Worm (Caenorhabditis elegans) whole organism, L1 larva: Measurements from ENCODE around the gene F35F10.6.

Experiments used
- C16A3.4 ChIP-seq: fragments of 150-350 bp; optimal IDR thresholded peaks from 2 replicates; lab custom pipeline; 2014; ENCODE audit warnings: missing biosample characterization, missing genetic modification characterization
- aha-1 ChIP-seq: fragments of 150-350 bp; optimal IDR thresholded peaks from 2 replicates; lab custom pipeline; 2014; ENCODE audit warnings: missing biosample characterization, missing genetic modification characterization
- alr-1 ChIP-seq: fragments of 200-800 bp; sonication (Bioruptor generic); optimal IDR thresholded peaks from 2 replicates; lab custom pipeline; 2018; ENCODE audit warnings: borderline replicate concordance, mild to moderate bottlenecking, missing genetic modification characterization, missing compliant biosample characterization
- aly-2 ChIP-seq: fragments of 150-350 bp; optimal IDR thresholded peaks from 2 replicates; lab custom pipeline; 2014; ENCODE audit warnings: missing biosample characterization, missing genetic modification characterization
- blmp-1 ChIP-seq: fragments of 150-350 bp; optimal IDR thresholded peaks from 2 replicates; lab custom pipeline; 2014; ENCODE audit warnings: missing biosample characterization, missing genetic modification characterization
- ceh-63 ChIP-seq: fragments of 200-800 bp; sonication (Bioruptor generic); optimal IDR thresholded peaks from 2 replicates; lab custom pipeline; 2018; ENCODE audit warnings: mild to moderate bottlenecking, missing genetic modification characterization, missing compliant biosample characterization
- ceh-8 ChIP-seq: fragments of 200-800 bp; sonication (Bioruptor generic); optimal IDR thresholded peaks from 2 replicates; lab custom pipeline; 2018; ENCODE audit warnings: mild to moderate bottlenecking, missing genetic modification characterization, moderate library complexity, missing compliant biosample characterization
- dsc-1 ChIP-seq: sonication (generic microtip); optimal IDR thresholded peaks from 2 replicates; lab custom pipeline; 2016; ENCODE audit warnings: mild to moderate bottlenecking, missing genetic modification characterization, missing compliant biosample characterization
- efl-1 ChIP-seq, 4 experiments: fragments of 150-350 bp; optimal IDR thresholded peaks in 3 of 4; peaks in 1 of 4; 1 replicate in 1 of 4; 2 replicates in 3 of 4; lab custom pipeline; 2014; ENCODE audit warnings: missing biosample characterization in 2 of 4, missing genetic modification characterization in 2 of 4, missing genetic modification reagents in 2 of 4
- efl-3 ChIP-seq: fragments of 200-800 bp; sonication (Bioruptor generic); optimal IDR thresholded peaks from 2 replicates; lab custom pipeline; 2018; ENCODE audit warnings: mild to moderate bottlenecking, missing genetic modification characterization, missing compliant biosample characterization
- egl-13 ChIP-seq: sonication (generic microtip); optimal IDR thresholded peaks from 2 replicates; lab custom pipeline; 2016; ENCODE audit warnings: missing genotype, missing genetic modification reagents, missing genetic modification characterization, missing compliant biosample characterization
- egl-27 ChIP-seq, 2 experiments: fragments of 150-350 bp in 1 of 2; sonication (generic microtip); optimal IDR thresholded peaks; 3 replicates each; lab custom pipeline; 2017 to 2018; ENCODE audit warnings: missing biosample characterization in 2 of 2, missing genetic modification characterization in 2 of 2, missing genetic modification reagents in 2 of 2
- elt-2 ChIP-seq: sonication (generic microtip); optimal IDR thresholded peaks from 2 replicates; lab custom pipeline; 2016; ENCODE audit warnings: missing genetic modification characterization, mild to moderate bottlenecking, inconsistent platforms, missing compliant biosample characterization, missing genetic modification reagents
- elt-3 ChIP-seq, 6 experiments: fragments of 150-350 bp in 1 of 6; sonication (generic microtip); optimal IDR thresholded peaks; 2 replicates each; lab custom pipeline; 2017 to 2018; ENCODE audit warnings: missing biosample characterization in 6 of 6, missing genetic modification characterization in 6 of 6, inconsistent platforms in 1 of 6
- ets-5 ChIP-seq: fragments of 200-800 bp; sonication (Bioruptor generic); IDR thresholded peaks from 2 replicates; pipeline ENCODE4 v1.3.6; 2022; ENCODE audit warnings: missing genetic modification characterization, missing compliant biosample characterization
- fkh-10 ChIP-seq: sonication (generic microtip); optimal IDR thresholded peaks from 2 replicates; lab custom pipeline; 2017; ENCODE audit warnings: missing biosample characterization, missing genetic modification reagents, missing genetic modification characterization
- fkh-8 ChIP-seq: sonication (generic microtip); optimal IDR thresholded peaks from 2 replicates; lab custom pipeline; 2016; ENCODE audit warnings: mild to moderate bottlenecking, missing genetic modification characterization, missing compliant biosample characterization
- hpl-2 ChIP-seq: fragments of 150-350 bp; optimal IDR thresholded peaks from 2 replicates; lab custom pipeline; 2014; ENCODE audit warnings: missing biosample characterization, missing genetic modification reagents, missing genetic modification characterization
- isw-1 ChIP-seq: fragments of 200-800 bp; sonication (Bioruptor generic); IDR thresholded peaks from 2 replicates; pipeline ENCODE4 v1.3.6; 2022; ENCODE audit warnings: missing genetic modification characterization, missing compliant biosample characterization
- lin-14 ChIP-seq: fragments of 200-800 bp; sonication (Bioruptor generic); optimal IDR thresholded peaks from 2 replicates; lab custom pipeline; 2018; ENCODE audit warnings: mild to moderate bottlenecking, missing genetic modification characterization, moderate library complexity, missing compliant biosample characterization
- lin-15B ChIP-seq: fragments of 150-350 bp; sonication (generic microtip); optimal IDR thresholded peaks from 3 replicates; lab custom pipeline; 2014; ENCODE audit warnings: missing biosample characterization, missing genetic modification characterization
- lin-39 ChIP-seq: fragments of 150-350 bp; optimal IDR thresholded peaks from 2 replicates; lab custom pipeline; 2014; ENCODE audit warnings: missing biosample characterization, missing genetic modification reagents, missing genetic modification characterization
- lir-3 ChIP-seq: sonication (generic microtip); optimal IDR thresholded peaks from 2 replicates; lab custom pipeline; 2016; ENCODE audit warnings: mild to moderate bottlenecking, missing genetic modification characterization, moderate library complexity, missing compliant biosample characterization; ENCODE audit not compliant: poor library complexity
- mab-9 ChIP-seq: fragments of 200-800 bp; sonication (Bioruptor generic); IDR thresholded peaks from 2 replicates; pipeline ENCODE4 v1.3.6; 2022; ENCODE audit warnings: missing genetic modification reagents, missing genetic modification characterization, missing compliant biosample characterization
- mdl-1 ChIP-seq, 2 experiments: fragments of 150-350 bp; optimal IDR thresholded peaks; 2 replicates each; lab custom pipeline; 2014 to 2017; ENCODE audit warnings: missing biosample characterization in 2 of 2, missing genetic modification characterization in 2 of 2, inconsistent platforms in 1 of 2
- mep-1 ChIP-seq: fragments of 150-350 bp; optimal IDR thresholded peaks from 2 replicates; lab custom pipeline; 2014; ENCODE audit warnings: missing biosample characterization, missing genetic modification characterization
- nhr-11 ChIP-seq: fragments of 150-350 bp; optimal IDR thresholded peaks from 2 replicates; lab custom pipeline; 2014; ENCODE audit warnings: missing biosample characterization, missing genetic modification characterization
- nhr-12 ChIP-seq: sonication (generic microtip); optimal IDR thresholded peaks from 2 replicates; lab custom pipeline; 2017; ENCODE audit warnings: missing biosample characterization, missing genetic modification characterization
- nhr-237 ChIP-seq: fragments of 150-350 bp; optimal IDR thresholded peaks from 2 replicates; lab custom pipeline; 2014; ENCODE audit warnings: missing biosample characterization, missing genetic modification characterization
- nhr-84 ChIP-seq: sonication (generic microtip); optimal IDR thresholded peaks from 2 replicates; lab custom pipeline; 2017; ENCODE audit warnings: missing biosample characterization, missing genetic modification characterization
- nhr-85 ChIP-seq: sonication (generic microtip); peaks from one replicate; lab custom pipeline; 2016; ENCODE audit warnings: missing genetic modification characterization, inconsistent platforms, missing compliant biosample characterization
- nhr-90 ChIP-seq: sonication (generic microtip); optimal IDR thresholded peaks from 2 replicates; lab custom pipeline; 2016; ENCODE audit warnings: mild to moderate bottlenecking, missing genetic modification characterization, missing compliant biosample characterization; ENCODE audit not compliant: poor library complexity
- pag-3 ChIP-seq: sonication (generic microtip); optimal IDR thresholded peaks from 2 replicates; lab custom pipeline; 2017; ENCODE audit warnings: missing genetic modification characterization, mild to moderate bottlenecking, missing compliant biosample characterization, antibody characterized with exemption, borderline replicate concordance; ENCODE audit not compliant: insufficient read depth
- pqm-1 ChIP-seq: sonication (generic microtip); optimal IDR thresholded peaks from 3 replicates; lab custom pipeline; 2017; ENCODE audit warnings: missing biosample characterization, missing genetic modification characterization
- snpc-4 ChIP-seq: fragments of 150-350 bp; optimal IDR thresholded peaks from 2 replicates; lab custom pipeline; 2014; ENCODE audit warnings: missing biosample characterization, missing genetic modification characterization
- snu-23 ChIP-seq: sonication (generic microtip); optimal IDR thresholded peaks from 2 replicates; lab custom pipeline; 2016; ENCODE audit warnings: missing genetic modification characterization, missing compliant biosample characterization
- sptf-1 ChIP-seq: fragments of 150-350 bp; optimal IDR thresholded peaks from 2 replicates; lab custom pipeline; 2014; ENCODE audit warnings: missing biosample characterization, missing genetic modification characterization
- sup-37 ChIP-seq: fragments of 200-800 bp; sonication (Bioruptor generic); optimal IDR thresholded peaks from 2 replicates; lab custom pipeline; 2018; ENCODE audit warnings: mild to moderate bottlenecking, missing genetic modification characterization, missing compliant biosample characterization
- tbx-2 ChIP-seq: sonication (generic microtip); optimal IDR thresholded peaks from 2 replicates; lab custom pipeline; 2016; ENCODE audit warnings: missing genetic modification characterization, missing compliant biosample characterization
- unc-130 ChIP-seq: fragments of 150-350 bp; optimal IDR thresholded peaks from 2 replicates; lab custom pipeline; 2017; ENCODE audit warnings: missing biosample characterization, missing genetic modification characterization, inconsistent platforms
- unc-62 ChIP-seq: fragments of 150-350 bp; optimal IDR thresholded peaks from 2 replicates; lab custom pipeline; 2014; ENCODE audit warnings: missing biosample characterization, missing genetic modification reagents, missing genetic modification characterization
- unc-86 ChIP-seq: sonication (generic microtip); optimal IDR thresholded peaks from 2 replicates; lab custom pipeline; 2016; ENCODE audit warnings: missing genetic modification characterization, missing compliant biosample characterization
- zag-1 ChIP-seq: fragments of 150-350 bp; optimal IDR thresholded peaks from 2 replicates; lab custom pipeline; 2014; ENCODE audit warnings: missing biosample characterization, missing genetic modification characterization
- ztf-4 ChIP-seq: fragments of 150-350 bp; optimal IDR thresholded peaks from 2 replicates; lab custom pipeline; 2014; ENCODE audit warnings: missing biosample characterization, missing genetic modification characterization

Gene F35F10.6

ce11 chrV:3312067-3312666, 23.0 kb upstream of the F35F10.6 start, which contains the start of gene arrd-18 (continued):
- no peak for TF ChIP-seq dsc-1
- TF ChIP-seq isw-1 (GFP tag; lab: Robert Waterston, UW): no peak
- no peak for TF ChIP-seq blmp-1 (tag; lab: Kevin White, UChicago)
- no peak for TF ChIP-seq elt-3 (tag; optimal IDR thresholded peaks at IDR 0.05; lab: Kevin White, UChicago)
- TF ChIP-seq lir-3 (tag; lab: Kevin White, UChicago): no peak
- TF ChIP-seq ztf-4: no peak
- TF ChIP-seq egl-13 (tag; lab: Kevin White, UChicago): no peak
- TF ChIP-seq ets-5: no peak
- TF ChIP-seq snu-23 (GFP tag; lab: Kevin White, UChicago): peak; percentile 51
- no peak for TF ChIP-seq alr-1 (tag; lab: Kevin White, UChicago)
- TF ChIP-seq nhr-84 (tag; lab: Kevin White, UChicago): no peak
- TF ChIP-seq fkh-10 (GFP tag; lab: Kevin White, UChicago): no peak
- TF ChIP-seq tbx-2: peak; percentile 10
- TF ChIP-seq unc-130 (tag; lab: Kevin White, UChicago): no peak
- no peak for TF ChIP-seq efl-3
- peak in 1 of 2 experiments; percentile 19 for TF ChIP-seq efl-1 (optimal IDR thresholded peaks at IDR 0.05; lab: Kevin White, UChicago)
- TF ChIP-seq efl-1 (GFP tag; optimal IDR thresholded peaks at IDR 0.05 in 1 of 2; lab: Kevin White, UChicago): peak in 1 of 2 experiments; percentile 67
- TF ChIP-seq aly-2 (tag; lab: Kevin White, UChicago): no peak
- no peak for TF ChIP-seq mab-9 (GFP tag; lab: Robert Waterston, UW)
- no peak for TF ChIP-seq aha-1 (tag; lab: Kevin White, UChicago)
- no peak for TF ChIP-seq elt-2
- TF ChIP-seq pqm-1 (tag; lab: Kevin White, UChicago): no peak
- no peak for TF ChIP-seq ceh-63 (GFP tag; lab: Kevin White, UChicago)
- no peak for TF ChIP-seq lin-39 (tag; lab: Kevin White, UChicago)
- TF ChIP-seq nhr-11 (tag; lab: Kevin White, UChicago): no peak
- TF ChIP-seq, all 84 proteins: peak for 15

DNA sequence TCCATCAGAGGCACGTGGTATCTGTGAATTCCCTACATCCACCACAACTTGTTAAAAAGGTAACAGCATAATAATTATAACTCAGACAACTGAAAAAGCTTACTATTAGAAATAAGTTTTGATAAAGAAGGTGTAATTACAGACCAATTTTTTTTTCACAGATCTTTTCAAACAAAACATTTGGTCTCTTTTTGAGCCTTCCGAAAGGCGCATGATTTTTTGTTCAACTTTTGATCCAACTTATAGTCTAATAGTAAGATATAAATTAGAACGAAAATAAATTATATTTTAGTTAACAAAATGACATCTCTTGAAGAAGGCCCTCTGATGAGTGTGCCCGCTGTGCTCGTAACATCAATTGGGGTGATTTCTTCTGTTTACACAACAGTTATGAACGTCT, 19.0 kb upstream of the F35F10.6 start, which contains the start of gene srbc-3:
srbc-3 (plus strand) TSS at position 301 of the 400 bp plus-strand sequence.
- no peak for TF ChIP-seq isw-1 (GFP tag; lab: Robert Waterston, UW)
- no peak for TF ChIP-seq snpc-4 (tag; lab: Kevin White, UChicago)
- TF ChIP-seq elt-2: no peak
- TF ChIP-seq sup-37 (GFP tag; lab: Kevin White, UChicago): no peak
- TF ChIP-seq aha-1 (tag; lab: Kevin White, UChicago): no peak
- TF ChIP-seq ceh-63 (GFP tag; lab: Kevin White, UChicago): no peak
- peak; percentile 2 for TF ChIP-seq nhr-85 (tag; lab: Kevin White, UChicago)
- no peak for TF ChIP-seq nhr-90 (tag; lab: Kevin White, UChicago)

DNA sequence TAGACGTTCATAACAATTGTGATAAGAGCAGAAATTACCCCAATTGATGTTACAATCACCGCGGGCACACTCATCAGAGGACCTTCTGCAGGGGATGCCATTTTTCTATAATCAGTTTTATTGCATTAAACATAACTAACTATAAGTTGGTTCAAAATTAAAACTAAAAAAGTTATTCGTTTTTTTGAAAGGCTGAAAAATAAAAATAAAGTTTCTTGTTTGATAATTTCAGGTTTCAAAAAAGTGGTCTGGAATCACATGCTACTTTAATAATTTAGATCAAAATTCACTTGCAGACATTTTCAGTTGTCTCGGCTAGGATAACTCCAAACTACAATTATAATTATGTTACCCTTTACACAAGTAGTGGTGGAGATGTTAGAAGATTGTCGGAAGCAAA, 12.7 kb upstream of the F35F10.6 start, which contains the start of gene srbc-1:
srbc-1 (minus strand) TSS at position 101 of the 400 bp plus-strand sequence.
- TF ChIP-seq unc-62 (GFP tag; lab: Kevin White, UChicago) (no peak), ceh-8 (no peak), fkh-8 (no peak), blmp-1 (tag; lab: Kevin White, UChicago) (no peak), zag-1 (no peak), egl-27 (tag; optimal IDR thresholded peaks at IDR 0.05; lab: Kevin White, UChicago) (no peak), lin-14 (GFP tag; lab: Kevin White, UChicago) (no peak), mdl-1 (tag; optimal IDR thresholded peaks at IDR 0.05; lab: Kevin White, UChicago) (no peak), hpl-2 (GFP tag; lab: Kevin White, UChicago) (no peak), nhr-237 (tag; lab: Kevin White, UChicago) (no peak), egl-13 (tag; lab: Kevin White, UChicago) (no peak), mep-1 (tag; lab: Kevin White, UChicago) (no peak), lir-3 (tag; lab: Kevin White, UChicago) (no peak), nhr-12 (tag; lab: Kevin White, UChicago) (no peak), unc-86 (tag; lab: Kevin White, UChicago) (no peak), C16A3.4 (tag; lab: Kevin White, UChicago) (no peak), sptf-1 (tag; lab: Kevin White, UChicago) (no peak), aha-1 (tag; lab: Kevin White, UChicago) (no peak), lin-15B (tag; lab: Kevin White, UChicago) (no peak), pag-3 (tag; lab: Kevin White, UChicago) (no peak)
- TF ChIP-seq, all 84 proteins: peak for 0
